Fruit fly (Drosophila melanogaster) whole organism, wandering third instar larva: ENCODE measurements around the gene CG9951.

ENCODE experiments used
- OdsH ChIP-seq: fragments of 200-800 bp; sonication (Bioruptor generic); optimal IDR thresholded peaks from 2 replicates; lab custom pipeline; 2016; ENCODE audit warnings: missing biosample characterization, mild to moderate bottlenecking, missing genetic modification characterization
- brk ChIP-seq: fragments of 200-800 bp; sonication (Bioruptor generic); optimal IDR thresholded peaks from 2 replicates; lab custom pipeline; 2016; ENCODE audit warnings: missing biosample characterization, mild to moderate bottlenecking, missing genetic modification characterization
- h ChIP-seq: fragments of 200-800 bp; sonication (Bioruptor generic); optimal IDR thresholded peaks from 3 replicates; lab custom pipeline; 2016; ENCODE audit warnings: missing biosample characterization, mild to moderate bottlenecking, missing genetic modification characterization

- TF ChIP-seq brk (GFP tag; lab: Kevin White, UChicago) (no peak), OdsH (GFP tag; lab: Kevin White, UChicago) (no peak), h (no peak)
Measured at dm6 chr3L:16875959-16876358, 13.0 kb downstream of the CG9951 start.
